Fruit fly (Drosophila melanogaster): ENCODE measurements around the gene CG3225.

Gene CG3225

dm6 chr2L:4830490-4830889 lies 12.4 kb upstream of the CG3225 start, which contains the start of gene Fnta:
TSS of gene Fnta (minus strand) at chr2L:4830693.
- TF ChIP-seq CG18599 (GFP tag; optimal IDR thresholded peaks at IDR 0.05) (no peak), Opbp (GFP tag; IDR thresholded peaks at IDR 0.05; ENCODE audit: partially characterized antibody) (peak; percentile 93; the same call in 2 of the 3 replicates), danr (GFP tag; IDR thresholded peaks at IDR 0.05) (no peak), CG10654 (GFP tag; optimal IDR thresholded peaks at IDR 0.05) (no peak), CG11247 (GFP tag; IDR thresholded peaks at IDR 0.05) (no peak), CG1024 (GFP tag; IDR thresholded peaks at IDR 0.05) (no peak), CG17186 (GFP tag; optimal IDR thresholded peaks at IDR 0.05) (no peak), stwl (tag; optimal IDR thresholded peaks at IDR 0.05) (peak; percentile 77), ken (GFP tag; IDR thresholded peaks at IDR 0.05) (no peak), so (GFP tag; IDR thresholded peaks at IDR 0.05) (no peak), jigr1 (GFP tag; IDR thresholded peaks at IDR 0.05) (no peak), nerfin-2 (GFP tag; IDR thresholded peaks at IDR 0.05; ENCODE audit: partially characterized antibody) (peak; percentile 97), Ptx1 (GFP tag; IDR thresholded peaks at IDR 0.05) (no peak), gcm (GFP tag; optimal IDR thresholded peaks at IDR 0.05) (peak; percentile 51), CG4820 (GFP tag; optimal IDR thresholded peaks at IDR 0.05) (no peak), CG15514 (GFP tag; optimal IDR thresholded peaks at IDR 0.05) (peak; percentile 35), gro (GFP tag; optimal IDR thresholded peaks at IDR 0.05) (no peak), YL-1 (GFP tag; optimal IDR thresholded peaks at IDR 0.05) (peak; percentile 19), Oaz (GFP tag; IDR thresholded peaks at IDR 0.05) (no peak), CG5180 (GFP tag; optimal IDR thresholded peaks at IDR 0.05) (no peak), CG9797 (GFP tag; optimal IDR thresholded peaks at IDR 0.05) (peak; percentile 26), CG4360 (GFP tag; IDR thresholded peaks at IDR 0.05) (peak; percentile 16; the same call in 1 of the 2 replicates), bbx (GFP tag; IDR thresholded peaks at IDR 0.05; ENCODE audit: partially characterized antibody) (peak; percentile 96), trem (tag; optimal IDR thresholded peaks at IDR 0.05) (peak; percentile 32), vvl (GFP tag; IDR thresholded peaks at IDR 0.05) (no peak; the same call in 1 of the 2 replicates), HLH4C (GFP tag; IDR thresholded peaks at IDR 0.05; ENCODE audit: partially characterized antibody) (peak; percentile 94), pzg (GFP tag; optimal IDR thresholded peaks at IDR 0.05) (peak; percentile 47), Hand (GFP tag; optimal IDR thresholded peaks at IDR 0.05) (no peak), Bgb (GFP tag; IDR thresholded peaks at IDR 0.05; ENCODE audit: partially characterized antibody) (peak; percentile 90), CkIIα-i1 (GFP tag; IDR thresholded peaks at IDR 0.05) (no peak), CG7786 (GFP tag; optimal IDR thresholded peaks at IDR 0.05) (no peak), tna (GFP tag; IDR thresholded peaks at IDR 0.05; ENCODE audit: partially characterized antibody) (peak; percentile 97), CG7963 (GFP tag; IDR thresholded peaks at IDR 0.05; ENCODE audit: partially characterized antibody) (peak; percentile 86; the same call in 2 of the 3 replicates), mld (GFP tag; IDR thresholded peaks at IDR 0.05; ENCODE audit: partially characterized antibody) (peak; percentile 91), CG16813 (GFP tag; IDR thresholded peaks at IDR 0.05; ENCODE audit: partially characterized antibody) (peak; percentile 75), da (GFP tag; optimal IDR thresholded peaks at IDR 0.05) (no peak), zen2 (GFP tag; IDR thresholded peaks at IDR 0.05; ENCODE audit: partially characterized antibody) (peak; percentile 92), CG6791 (GFP tag; IDR thresholded peaks at IDR 0.05; ENCODE audit: partially characterized antibody) (peak; percentile 93), CG14860 (GFP tag; IDR thresholded peaks at IDR 0.05; ENCODE audit: partially characterized antibody) (peak; percentile 81; the same call in 2 of the 3 replicates), CG4617 (GFP tag; optimal IDR thresholded peaks at IDR 0.05; ENCODE audit: borderline replicate concordance) (peak; percentile 21), grau (tag; optimal IDR thresholded peaks at IDR 0.05) (no peak), CG2116 (GFP tag; optimal IDR thresholded peaks at IDR 0.05) (peak; percentile 45), Blimp-1 (GFP tag; optimal IDR thresholded peaks at IDR 0.05) (no peak), nom (GFP tag; optimal IDR thresholded peaks at IDR 0.05) (peak; percentile 4), Mrtf (GFP tag; IDR thresholded peaks at IDR 0.05) (no peak), CG17612 (GFP tag; IDR thresholded peaks at IDR 0.05) (no peak), nmo (GFP tag; optimal IDR thresholded peaks at IDR 0.05) (no peak), ro (GFP tag; IDR thresholded peaks at IDR 0.05) (no peak), inv (GFP tag; IDR thresholded peaks at IDR 0.05; ENCODE audit: partially characterized antibody) (peak; percentile 36)

All from whole organism, embryonic.